Fruit fly (Drosophila melanogaster): ENCODE measurements around the gene CG10802.

DNA sequence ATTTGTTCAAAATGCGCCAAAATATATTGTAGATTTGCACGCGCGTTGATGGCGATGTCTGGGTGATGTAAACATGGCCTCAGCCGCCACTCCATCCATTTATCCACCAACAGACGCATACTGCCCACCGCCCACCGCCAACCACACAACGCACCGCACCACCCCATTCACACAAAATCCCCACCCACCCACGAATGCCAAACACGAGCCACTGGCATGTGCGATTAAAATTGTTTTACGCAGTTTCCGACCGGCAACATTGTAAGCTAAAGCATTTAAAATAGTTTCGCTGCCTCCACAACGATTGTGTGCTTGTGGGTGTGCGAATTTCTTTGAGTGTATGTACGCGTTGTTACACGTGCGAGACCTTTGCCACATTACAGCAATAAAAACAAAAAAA lies 42.3 kb upstream of the CG10802 start:
- TF ChIP-seq fru (GFP tag; optimal IDR thresholded peaks at IDR 0.05) (no peak), CrebA (GFP tag; optimal IDR thresholded peaks at IDR 0.05; ENCODE audit: borderline replicate concordance) (no peak), N (GFP tag; optimal IDR thresholded peaks at IDR 0.05) (no peak), Rel (GFP tag; optimal IDR thresholded peaks at IDR 0.05) (no peak), Rel (tag; optimal IDR thresholded peaks at IDR 0.05) (no peak), Vsx2 (GFP tag; optimal IDR thresholded peaks at IDR 0.05; ENCODE audit: partially characterized antibody) (no peak), usp (GFP tag; optimal IDR thresholded peaks at IDR 0.05) (no peak), dmrt93B (GFP tag; optimal IDR thresholded peaks at IDR 0.05) (no peak), h (GFP tag; optimal IDR thresholded peaks at IDR 0.05) (no peak), HLH106 (tag; optimal IDR thresholded peaks at IDR 0.05) (no peak), woc (GFP tag; optimal IDR thresholded peaks at IDR 0.05) (no peak), psq (GFP tag; optimal IDR thresholded peaks at IDR 0.05) (no peak), CG32264 (GFP tag; optimal IDR thresholded peaks at IDR 0.05) (no peak), jim (GFP tag; optimal IDR thresholded peaks at IDR 0.05) (no peak)
